Fruit fly (Drosophila melanogaster) whole organism, prepupa: Measurements from ENCODE around the gene CG9578.
A peak's percentile ranks its signal among the peaks of the same experiment; 100 is the strongest.

Experiments
- CG10631 ChIP-seq: fragments of 200-800 bp; sonication (Bioruptor generic); optimal IDR thresholded peaks from 2 replicates; lab custom pipeline; 2016; ENCODE audit warnings: missing biosample characterization, missing genetic modification characterization
- CG10669 ChIP-seq: fragments of 200-800 bp; sonication (Bioruptor generic); optimal IDR thresholded peaks from 3 replicates; lab custom pipeline; 2018; ENCODE audit warnings: missing biosample characterization, mild to moderate bottlenecking, missing genetic modification characterization, moderate library complexity
- CG11294 ChIP-seq: fragments of 200-800 bp; sonication (Bioruptor generic); IDR thresholded peaks from 2 replicates; pipeline ENCODE4 v1.3.6; 2022; ENCODE audit warnings: missing biosample characterization, missing genetic modification characterization
- CG11902 ChIP-seq: fragments of 200-800 bp; sonication (Bioruptor generic); optimal IDR thresholded peaks from 3 replicates; lab custom pipeline; 2016; ENCODE audit warnings: missing biosample characterization, missing genetic modification characterization
- CG1621 ChIP-seq: fragments of 200-800 bp; sonication (Bioruptor generic); optimal IDR thresholded peaks from 3 replicates; lab custom pipeline; 2018; ENCODE audit warnings: missing biosample characterization, mild to moderate bottlenecking, missing genetic modification characterization
- CG16779 ChIP-seq: fragments of 200-800 bp; sonication (Bioruptor generic); optimal IDR thresholded peaks from 3 replicates; lab custom pipeline; 2017; ENCODE audit warnings: missing biosample characterization, mild to moderate bottlenecking, missing genetic modification characterization
- CG3032 ChIP-seq: fragments of 200-800 bp; optimal IDR thresholded peaks from 2 replicates; lab custom pipeline; 2019; ENCODE audit warnings: missing biosample characterization, mild to moderate bottlenecking, missing genetic modification characterization, moderate library complexity
- CG31627 ChIP-seq: fragments of 200-800 bp; sonication (Bioruptor generic); optimal IDR thresholded peaks from 3 replicates; lab custom pipeline; 2016; ENCODE audit warnings: missing biosample characterization, missing genetic modification characterization
- CG34406 ChIP-seq: fragments of 200-800 bp; sonication (Bioruptor generic); optimal IDR thresholded peaks from 3 replicates; lab custom pipeline; 2016; ENCODE audit warnings: missing biosample characterization, missing genetic modification characterization
- CG3919 ChIP-seq: fragments of 200-800 bp; sonication (Bioruptor generic); optimal IDR thresholded peaks from 3 replicates; lab custom pipeline; 2016; ENCODE audit warnings: missing biosample characterization, missing genetic modification characterization
- CG4318 ChIP-seq: fragments of 200-800 bp; sonication (Bioruptor generic); optimal IDR thresholded peaks from 3 replicates; lab custom pipeline; 2017; ENCODE audit warnings: missing biosample characterization, mild to moderate bottlenecking, missing genetic modification characterization
- CG6163 ChIP-seq: fragments of 200-800 bp; sonication (Bioruptor generic); IDR thresholded peaks from 3 replicates; pipeline ENCODE4 v1.3.6; 2022; ENCODE audit warnings: missing biosample characterization, missing genetic modification characterization
- CG6276 ChIP-seq: fragments of 200-800 bp; sonication (Bioruptor generic); optimal IDR thresholded peaks from 2 replicates; lab custom pipeline; 2017; ENCODE audit warnings: missing biosample characterization, mild to moderate bottlenecking, missing genetic modification characterization
- CG6792 ChIP-seq: fragments of 200-800 bp; sonication (Bioruptor generic); optimal IDR thresholded peaks from 3 replicates; lab custom pipeline; 2016; ENCODE audit warnings: missing biosample characterization, missing genetic modification characterization
- CG6854 ChIP-seq: fragments of 200-800 bp; sonication (Bioruptor generic); optimal IDR thresholded peaks from 2 replicates; lab custom pipeline; 2017; ENCODE audit warnings: missing biosample characterization, mild to moderate bottlenecking, missing genetic modification characterization
- CG8119 ChIP-seq: fragments of 200-800 bp; sonication (Bioruptor generic); IDR thresholded peaks from 3 replicates; pipeline ENCODE4 v1.3.6; 2022; ENCODE audit warnings: missing biosample characterization, missing genetic modification characterization
- CG8319 ChIP-seq: fragments of 200-800 bp; sonication (Bioruptor generic); optimal IDR thresholded peaks from 3 replicates; lab custom pipeline; 2016; ENCODE audit warnings: missing biosample characterization, missing genetic modification characterization
- CG9139 ChIP-seq: fragments of 200-800 bp; sonication (Bioruptor generic); optimal IDR thresholded peaks from 3 replicates; lab custom pipeline; 2017; ENCODE audit warnings: missing biosample characterization, mild to moderate bottlenecking, missing genetic modification characterization
- Eip78C ChIP-seq: fragments of 200-800 bp; sonication (Bioruptor generic); peaks from one replicate; lab custom pipeline; 2016; ENCODE audit warnings: missing biosample characterization, missing genetic modification characterization
- Ets21C ChIP-seq: fragments of 200-800 bp; sonication (Bioruptor generic); optimal IDR thresholded peaks from 3 replicates; lab custom pipeline; 2016; ENCODE audit warnings: missing biosample characterization, missing genetic modification characterization
- Hr38 ChIP-seq: sonication (Bioruptor generic); optimal IDR thresholded peaks from 2 replicates; lab custom pipeline; 2016; ENCODE audit warnings: missing biosample characterization, missing genetic modification characterization
- Hr39 ChIP-seq: fragments of 200-800 bp; sonication (Bioruptor generic); optimal IDR thresholded peaks from 2 replicates; lab custom pipeline; 2016; ENCODE audit warnings: missing biosample characterization, missing genetic modification characterization
- OdsH ChIP-seq: fragments of 200-800 bp; sonication (Bioruptor generic); optimal IDR thresholded peaks from 3 replicates; lab custom pipeline; 2016; ENCODE audit warnings: missing biosample characterization, missing genetic modification characterization
- Sox14 ChIP-seq: fragments of 200-800 bp; sonication (Bioruptor generic); optimal IDR thresholded peaks from 3 replicates; lab custom pipeline; 2016; ENCODE audit warnings: missing biosample characterization, missing genetic modification characterization
- Sox15 ChIP-seq: fragments of 200-800 bp; sonication (Bioruptor generic); optimal IDR thresholded peaks from 3 replicates; lab custom pipeline; 2016; ENCODE audit warnings: missing biosample characterization, missing genetic modification characterization
- achi ChIP-seq: fragments of 200-800 bp; sonication (Bioruptor generic); optimal IDR thresholded peaks from 3 replicates; lab custom pipeline; 2016; ENCODE audit warnings: missing biosample characterization, missing genetic modification characterization
- acj6 ChIP-seq: fragments of 200-800 bp; sonication (Bioruptor generic); optimal IDR thresholded peaks from 3 replicates; lab custom pipeline; 2016; ENCODE audit warnings: missing biosample characterization, missing genetic modification characterization
- cyc ChIP-seq: fragments of 200-800 bp; sonication (Bioruptor generic); optimal IDR thresholded peaks from 3 replicates; lab custom pipeline; 2016; ENCODE audit warnings: missing biosample characterization, missing genetic modification characterization
- dac ChIP-seq: fragments of 200-800 bp; sonication (Bioruptor generic); optimal IDR thresholded peaks from 2 replicates; lab custom pipeline; 2017; ENCODE audit warnings: missing biosample characterization, mild to moderate bottlenecking, missing genetic modification characterization
- dsx ChIP-seq: fragments of 200-800 bp; optimal IDR thresholded peaks from 3 replicates; lab custom pipeline; 2019; ENCODE audit warnings: missing biosample characterization, mild to moderate bottlenecking, missing genetic modification characterization, moderate library complexity; ENCODE audit not compliant: poor library complexity, severe bottlenecking
- eg ChIP-seq: fragments of 200-800 bp; sonication (Bioruptor generic); IDR thresholded peaks from 3 replicates; pipeline ENCODE4 v1.3.6; 2022; ENCODE audit warnings: missing biosample characterization, missing genetic modification characterization
- esn ChIP-seq: fragments of 200-800 bp; sonication (Bioruptor generic); optimal IDR thresholded peaks from 2 replicates; lab custom pipeline; 2016; ENCODE audit warnings: missing biosample characterization, mild to moderate bottlenecking, missing genetic modification characterization, moderate library complexity
- fkh ChIP-seq: fragments of 200-800 bp; sonication (Bioruptor generic); optimal IDR thresholded peaks from 3 replicates; lab custom pipeline; 2017; ENCODE audit warnings: missing biosample characterization, mild to moderate bottlenecking, missing genetic modification characterization, moderate library complexity
- pdm3 ChIP-seq: fragments of 200-800 bp; sonication (Bioruptor generic); optimal IDR thresholded peaks from 3 replicates; lab custom pipeline; 2016; ENCODE audit warnings: missing biosample characterization, missing genetic modification characterization
- salr ChIP-seq, 2 experiments: fragments of 200-800 bp; sonication (Bioruptor generic); optimal IDR thresholded peaks; 3 replicates each; lab custom pipeline; 2016 to 2018; ENCODE audit warnings: missing biosample characterization in 2 of 2, missing genetic modification characterization in 2 of 2, mild to moderate bottlenecking in 1 of 2
- ss ChIP-seq, 2 experiments: fragments of 200-800 bp; sonication (Bioruptor generic); optimal IDR thresholded peaks; 2 replicates in 1 of 2; 3 replicates in 1 of 2; lab custom pipeline; 2017 to 2018; ENCODE audit warnings: mild to moderate bottlenecking in 2 of 2, missing biosample characterization in 2 of 2, missing genetic modification characterization in 2 of 2, moderate library complexity in 1 of 2
- svp ChIP-seq: fragments of 200-800 bp; sonication (Bioruptor generic); peaks from one replicate; lab custom pipeline; 2016; ENCODE audit warnings: missing biosample characterization, missing genetic modification characterization
- topi ChIP-seq: fragments of 200-800 bp; sonication (Bioruptor generic); optimal IDR thresholded peaks from 3 replicates; lab custom pipeline; 2016; ENCODE audit warnings: missing biosample characterization, missing genetic modification characterization
- vri ChIP-seq: fragments of 200-800 bp; sonication (Bioruptor generic); optimal IDR thresholded peaks from 3 replicates; lab custom pipeline; 2016; ENCODE audit warnings: missing biosample characterization, mild to moderate bottlenecking, missing genetic modification characterization

The CG9578 gene

dm6 chrX:20158943-20159385, 11.1 kb upstream of the CG9578 start (continued):
- peak; percentile 32 for TF ChIP-seq CG9139
- peak; percentile 23 for TF ChIP-seq CG10669 (GFP tag; lab: Kevin White, UChicago)
- TF ChIP-seq CG16779 (tag; lab: Kevin White, UChicago) = peak; percentile 47
- TF ChIP-seq dsx (GFP tag; lab: Kevin White, UChicago) = peak; percentile 40
- TF ChIP-seq CG3032 (tag; lab: Kevin White, UChicago) = peak; percentile 7
- TF ChIP-seq dac = peak; percentile 34
- no peak for TF ChIP-seq Ets21C (GFP tag; lab: Kevin White, UChicago)
- no peak for TF ChIP-seq CG6854 (GFP tag; lab: Kevin White, UChicago)
- TF ChIP-seq Hr39 (GFP tag; lab: Kevin White, UChicago) = no peak
- TF ChIP-seq fkh (GFP tag; lab: Kevin White, UChicago) = peak; percentile 28
- TF ChIP-seq CG8319 = no peak
- TF ChIP-seq vri (GFP tag; lab: Kevin White, UChicago) = peak; percentile 63
- no peak for TF ChIP-seq achi (GFP tag; lab: Kevin White, UChicago)
- peak; percentile 19 for TF ChIP-seq CG34406

- TF ChIP-seq OdsH (GFP tag; lab: Kevin White, UChicago) = peak; percentile 6
- no peak for TF ChIP-seq salr (GFP tag; optimal IDR thresholded peaks at IDR 0.05; lab: Kevin White, UChicago)
- TF ChIP-seq Hr39 (GFP tag; lab: Kevin White, UChicago) = peak; percentile 16
- no peak for TF ChIP-seq Sox14 (GFP tag; lab: Kevin White, UChicago)
- peak; percentile 4 for TF ChIP-seq cyc (GFP tag; lab: Kevin White, UChicago)
- TF ChIP-seq svp (GFP tag; lab: Kevin White, UChicago) = peak; percentile 24
- TF ChIP-seq CG10631 (GFP tag; lab: Kevin White, UChicago) = peak; percentile 25
- no peak for TF ChIP-seq CG11294 (GFP tag; lab: Robert Waterston, UW)
- TF ChIP-seq pdm3 (GFP tag; lab: Kevin White, UChicago) = no peak
- peak; percentile 34 for TF ChIP-seq Eip78C (GFP tag; lab: Kevin White, UChicago)
- no peak for TF ChIP-seq CG8119 (GFP tag; lab: Robert Waterston, UW)
- TF ChIP-seq Ets21C (GFP tag; lab: Kevin White, UChicago) = no peak
- no peak for TF ChIP-seq CG8319
- peak; percentile 11 for TF ChIP-seq topi (GFP tag; lab: Kevin White, UChicago)
- peak; percentile 22 for TF ChIP-seq esn (GFP tag; lab: Kevin White, UChicago)
Observed at dm6 chrX:20159679-20160140, 10.3 kb upstream of the CG9578 start, which contains the start of gene Rab35. TSS of gene Rab35 (minus strand) at chrX:20159872.

- TF ChIP-seq esn (GFP tag; lab: Kevin White, UChicago) = peak; percentile 3
- TF ChIP-seq dsx (GFP tag; lab: Kevin White, UChicago) = no peak
- TF ChIP-seq, all 60 proteins: peak for 1
Observed at dm6 chrX:20162586-20162985, 7.4 kb upstream of the CG9578 start.

dm6 chrX:20165773-20166412, 4.1 kb upstream of the CG9578 start, which contains the start of gene Phf7:
TSS of gene Phf7 (minus strand) at chrX:20165830.
- TF ChIP-seq Eip78C (GFP tag; lab: Kevin White, UChicago) = peak; percentile 3
- no peak for TF ChIP-seq vri (GFP tag; lab: Kevin White, UChicago)
- no peak for TF ChIP-seq CG6163
- no peak for TF ChIP-seq CG6276 (GFP tag; lab: Kevin White, UChicago)
- TF ChIP-seq topi (GFP tag; lab: Kevin White, UChicago) = no peak
- TF ChIP-seq Sox15 (GFP tag; lab: Kevin White, UChicago) = no peak
- TF ChIP-seq CG1621 (tag; lab: Kevin White, UChicago) = no peak
- no peak for TF ChIP-seq CG8319

dm6 chrX:20166484-20167038, 3.5 kb upstream of the CG9578 start, which contains the start of gene CG9577:
TSS of gene CG9577 (plus strand) at chrX:20166673.
- TF ChIP-seq CG11902 (GFP tag; lab: Kevin White, UChicago) (no peak), CG3919 (peak; percentile 33), Hr39 (GFP tag; lab: Kevin White, UChicago) (no peak), vri (GFP tag; lab: Kevin White, UChicago) (no peak), acj6 (GFP tag; lab: Kevin White, UChicago) (no peak), ss (GFP tag; optimal IDR thresholded peaks at IDR 0.05; lab: Kevin White, UChicago) (peak; percentile 93 to 94), CG10631 (GFP tag; lab: Kevin White, UChicago) (no peak), CG6163 (peak; percentile 50; the same call in 1 of the 3 replicates), CG8119 (GFP tag; lab: Robert Waterston, UW) (peak; percentile 57; the same call in 2 of the 3 replicates), Hr38 (no peak), eg (peak; percentile 50; the same call in 1 of the 3 replicates), CG4318 (no peak), CG31627 (GFP tag; lab: Kevin White, UChicago) (no peak), Sox15 (GFP tag; lab: Kevin White, UChicago) (no peak), CG11294 (GFP tag; lab: Robert Waterston, UW) (no peak), dsx (GFP tag; lab: Kevin White, UChicago) (peak; percentile 12), achi (GFP tag; lab: Kevin White, UChicago) (no peak), Eip78C (GFP tag; lab: Kevin White, UChicago) (peak; percentile 25), svp (GFP tag; lab: Kevin White, UChicago) (peak; percentile 78), CG6792 (GFP tag; lab: Kevin White, UChicago) (no peak), CG8319 (no peak)
